Worm (Caenorhabditis elegans): ENCODE results near the gene Y62H9A.11.

Y62H9A.11 gene

ce11 chrX:11913824-11914223, 6.7 kb upstream of the Y62H9A.11 start, which contains the start of gene Y62H9A.12:
Y62H9A.12 (plus strand) TSS chrX:11914124.
- TF ChIP-seq tab-1 (GFP tag; IDR thresholded peaks at IDR 0.05) (no peak), ref-1 (GFP tag; conservative IDR thresholded peaks at IDR 0.05) (no peak)

- TF ChIP-seq flt-1 (GFP tag; IDR thresholded peaks at IDR 0.05) (no peak), ztf-29 (GFP tag; IDR thresholded peaks at IDR 0.05) (no peak), klf-2 (GFP tag; conservative IDR thresholded peaks at IDR 0.05) (no peak), ref-1 (GFP tag; conservative IDR thresholded peaks at IDR 0.05) (no peak), ztf-23 (GFP tag; IDR thresholded peaks at IDR 0.05) (no peak), cog-1 (tag; optimal IDR thresholded peaks at IDR 0.05) (no peak), T22C8.4 (GFP tag; IDR thresholded peaks at IDR 0.05) (no peak), med-1 (GFP tag; optimal IDR thresholded peaks at IDR 0.05; ENCODE audit: insufficient read depth) (no peak), tab-1 (GFP tag; IDR thresholded peaks at IDR 0.05) (no peak)
Measured at ce11 chrX:11910046-11910445, 2.9 kb upstream of the Y62H9A.11 start, which contains the start of gene Y62H9A.15. Y62H9A.15 (minus strand) TSS chrX:11910145.

- TF ChIP-seq tab-1 (GFP tag; IDR thresholded peaks at IDR 0.05) (no peak), ztf-23 (GFP tag; IDR thresholded peaks at IDR 0.05) (no peak), klf-2 (GFP tag; conservative IDR thresholded peaks at IDR 0.05) (no peak), cog-1 (tag; optimal IDR thresholded peaks at IDR 0.05) (no peak), flt-1 (GFP tag; IDR thresholded peaks at IDR 0.05) (no peak), med-1 (GFP tag; optimal IDR thresholded peaks at IDR 0.05; ENCODE audit: insufficient read depth) (no peak), T22C8.4 (GFP tag; IDR thresholded peaks at IDR 0.05) (no peak), ztf-29 (GFP tag; IDR thresholded peaks at IDR 0.05) (no peak), ref-1 (GFP tag; conservative IDR thresholded peaks at IDR 0.05) (no peak)
Measured at ce11 chrX:11909168-11909567, 2.0 kb upstream of the Y62H9A.11 start.

- no peak for TF ChIP-seq T22C8.4 (GFP tag; IDR thresholded peaks at IDR 0.05)
- TF ChIP-seq med-1 (GFP tag; optimal IDR thresholded peaks at IDR 0.05; ENCODE audit: insufficient read depth) = no peak
- TF ChIP-seq cog-1 (tag; optimal IDR thresholded peaks at IDR 0.05) = no peak
- no peak for TF ChIP-seq tab-1 (GFP tag; IDR thresholded peaks at IDR 0.05)
- TF ChIP-seq ztf-29 (GFP tag; IDR thresholded peaks at IDR 0.05) = no peak
- no peak for TF ChIP-seq flt-1 (GFP tag; IDR thresholded peaks at IDR 0.05)
- TF ChIP-seq klf-2 (GFP tag; conservative IDR thresholded peaks at IDR 0.05) = no peak
- no peak for TF ChIP-seq ztf-23 (GFP tag; IDR thresholded peaks at IDR 0.05)
- no peak for TF ChIP-seq ref-1 (GFP tag; conservative IDR thresholded peaks at IDR 0.05)
Measured at ce11 chrX:11908226-11908625, 1.1 kb upstream of the Y62H9A.11 start.

ce11 chrX:11906626-11907025, 537 bp downstream of the Y62H9A.11 start:
- TF ChIP-seq klf-2 (GFP tag; conservative IDR thresholded peaks at IDR 0.05) = no peak
- no peak for TF ChIP-seq T22C8.4 (GFP tag; IDR thresholded peaks at IDR 0.05)
- no peak for TF ChIP-seq tab-1 (GFP tag; IDR thresholded peaks at IDR 0.05)
- TF ChIP-seq cog-1 (tag; optimal IDR thresholded peaks at IDR 0.05) = no peak
- no peak for TF ChIP-seq ref-1 (GFP tag; conservative IDR thresholded peaks at IDR 0.05)
- no peak for TF ChIP-seq ztf-23 (GFP tag; IDR thresholded peaks at IDR 0.05)
- no peak for TF ChIP-seq flt-1 (GFP tag; IDR thresholded peaks at IDR 0.05)
- no peak for TF ChIP-seq ztf-29 (GFP tag; IDR thresholded peaks at IDR 0.05)
- no peak for TF ChIP-seq med-1 (GFP tag; optimal IDR thresholded peaks at IDR 0.05; ENCODE audit: insufficient read depth)

ce11 chrX:11902661-11903060, 4.5 kb downstream of the Y62H9A.11 start, which contains the start of gene Y62H9A.10:
Y62H9A.10 (minus strand) TSS chrX:11902761.
- TF ChIP-seq med-1 (GFP tag; optimal IDR thresholded peaks at IDR 0.05; ENCODE audit: insufficient read depth) (no peak), T22C8.4 (GFP tag; IDR thresholded peaks at IDR 0.05) (no peak), klf-2 (GFP tag; conservative IDR thresholded peaks at IDR 0.05) (no peak), flt-1 (GFP tag; IDR thresholded peaks at IDR 0.05) (no peak), ztf-23 (GFP tag; IDR thresholded peaks at IDR 0.05) (no peak), ztf-29 (GFP tag; IDR thresholded peaks at IDR 0.05) (no peak), ref-1 (GFP tag; conservative IDR thresholded peaks at IDR 0.05) (no peak), tab-1 (GFP tag; IDR thresholded peaks at IDR 0.05) (no peak), cog-1 (tag; optimal IDR thresholded peaks at IDR 0.05) (no peak)

ce11 chrX:11899031-11899430, 8.1 kb downstream of the Y62H9A.11 start:
- TF ChIP-seq tab-1 (GFP tag; IDR thresholded peaks at IDR 0.05) = no peak
- no peak for TF ChIP-seq med-1 (GFP tag; optimal IDR thresholded peaks at IDR 0.05; ENCODE audit: insufficient read depth)
- no peak; the same call in none of the 2 replicates for TF ChIP-seq T22C8.4 (GFP tag; IDR thresholded peaks at IDR 0.05)
- TF ChIP-seq ref-1 (GFP tag; conservative IDR thresholded peaks at IDR 0.05) = no peak
- no peak for TF ChIP-seq klf-2 (GFP tag; conservative IDR thresholded peaks at IDR 0.05)
- no peak for TF ChIP-seq cog-1 (tag; optimal IDR thresholded peaks at IDR 0.05)
- no peak for TF ChIP-seq ztf-29 (GFP tag; IDR thresholded peaks at IDR 0.05)
- no peak for TF ChIP-seq ztf-23 (GFP tag; IDR thresholded peaks at IDR 0.05)

ce11 chrX:11898040-11898439, 9.1 kb downstream of the Y62H9A.11 start, which contains the start of gene Y62H9A.9:
Y62H9A.9 (minus strand) TSS chrX:11898140.
- TF ChIP-seq ref-1 (GFP tag; conservative IDR thresholded peaks at IDR 0.05) = no peak
- TF ChIP-seq flt-1 (GFP tag; IDR thresholded peaks at IDR 0.05) = no peak
- TF ChIP-seq ztf-29 (GFP tag; IDR thresholded peaks at IDR 0.05) = no peak
- TF ChIP-seq tab-1 (GFP tag; IDR thresholded peaks at IDR 0.05) = no peak
- TF ChIP-seq med-1 (GFP tag; optimal IDR thresholded peaks at IDR 0.05; ENCODE audit: insufficient read depth) = no peak
- no peak for TF ChIP-seq cog-1 (tag; optimal IDR thresholded peaks at IDR 0.05)
- no peak for TF ChIP-seq klf-2 (GFP tag; conservative IDR thresholded peaks at IDR 0.05)
- TF ChIP-seq ztf-23 (GFP tag; IDR thresholded peaks at IDR 0.05) = no peak
- no peak for TF ChIP-seq T22C8.4 (GFP tag; IDR thresholded peaks at IDR 0.05)

ce11 chrX:11896708-11897107, 10.5 kb downstream of the Y62H9A.11 start:
- no peak for TF ChIP-seq ref-1 (GFP tag; conservative IDR thresholded peaks at IDR 0.05)
- TF ChIP-seq klf-2 (GFP tag; conservative IDR thresholded peaks at IDR 0.05) = no peak
- TF ChIP-seq flt-1 (GFP tag; IDR thresholded peaks at IDR 0.05) = no peak
- no peak for TF ChIP-seq tab-1 (GFP tag; IDR thresholded peaks at IDR 0.05)
- no peak for TF ChIP-seq ztf-29 (GFP tag; IDR thresholded peaks at IDR 0.05)
- TF ChIP-seq med-1 (GFP tag; optimal IDR thresholded peaks at IDR 0.05; ENCODE audit: insufficient read depth) = no peak
- no peak for TF ChIP-seq cog-1 (tag; optimal IDR thresholded peaks at IDR 0.05)
- TF ChIP-seq T22C8.4 (GFP tag; IDR thresholded peaks at IDR 0.05) = no peak
- TF ChIP-seq ztf-23 (GFP tag; IDR thresholded peaks at IDR 0.05) = no peak

- TF ChIP-seq ztf-29 (GFP tag; IDR thresholded peaks at IDR 0.05) (no peak), T22C8.4 (GFP tag; IDR thresholded peaks at IDR 0.05) (no peak), cog-1 (tag; optimal IDR thresholded peaks at IDR 0.05) (no peak)
Measured at ce11 chrX:11892328-11892727, 14.8 kb downstream of the Y62H9A.11 start, which contains the start of gene Y62H9A.8. Y62H9A.8 (minus strand) TSS chrX:11892428.
